Worm (Caenorhabditis elegans): ENCODE results near the gene atln-2.

The atln-2 gene

DNA sequence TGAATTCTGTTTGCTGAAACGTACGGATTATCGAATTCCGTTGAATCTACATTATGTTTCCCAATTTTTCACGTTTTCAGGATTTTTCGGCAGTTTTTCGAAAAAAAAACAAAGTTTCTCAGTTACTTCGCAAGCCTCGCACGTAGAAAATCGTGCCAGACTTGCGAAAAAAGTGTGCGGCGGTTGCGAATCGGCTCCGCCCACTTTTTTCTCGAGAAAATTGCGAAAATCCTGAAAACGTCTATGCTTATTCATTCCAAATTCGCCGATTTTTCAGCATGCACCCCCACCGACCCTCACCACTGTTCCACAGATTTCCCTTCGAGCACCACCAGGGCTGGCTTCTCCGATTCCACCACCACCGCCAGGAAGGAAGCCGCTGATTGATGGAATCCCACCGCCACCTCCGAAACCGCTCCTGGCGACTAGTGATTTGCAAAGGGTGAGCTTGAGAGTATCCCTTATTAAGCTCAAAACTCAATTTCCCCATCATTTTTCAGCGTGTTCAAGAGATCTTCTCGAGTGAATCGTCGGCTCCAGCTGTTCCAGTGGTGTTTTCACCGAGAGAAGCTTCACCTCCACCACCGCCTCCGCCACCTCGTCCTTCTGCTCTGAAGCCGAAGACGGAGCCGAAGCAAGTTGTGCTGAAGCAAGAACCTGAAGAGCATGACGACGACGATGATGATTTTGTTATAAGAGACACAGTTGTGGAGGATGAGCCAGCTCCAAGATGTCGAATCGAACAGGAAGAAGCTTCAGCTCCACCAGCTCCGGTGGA lies 60.9 kb downstream of the atln-2 start:
- no peak for TF ChIP-seq nhr-77 (tag; optimal IDR thresholded peaks at IDR 0.05)
- TF ChIP-seq efl-1 (optimal IDR thresholded peaks at IDR 0.05) = no peak
- peak in 1 of 2 experiments; percentile 14 for TF ChIP-seq efl-1 (GFP tag; optimal IDR thresholded peaks at IDR 0.05 in 1 of 2)
- TF ChIP-seq ceh-8 (GFP tag; optimal IDR thresholded peaks at IDR 0.05) = peak; percentile 8

Data from whole organism, L1 larva.